Worm (Caenorhabditis elegans) whole organism, young adult: Measurements from ENCODE around the gene nprl-3.
A peak's percentile ranks its signal among the peaks of the same experiment; 100 is the strongest.

Experiments
- B0035.1 ChIP-seq: sonication (generic microtip); optimal IDR thresholded peaks from 2 replicates; lab custom pipeline; 2016; ENCODE audit warnings: missing genetic modification characterization, mild to moderate bottlenecking, missing compliant biosample characterization, missing genotype, missing genetic modification reagents
- B0336.3 ChIP-seq: fragments of 200-800 bp; sonication (Bioruptor generic); IDR thresholded peaks from 2 replicates; pipeline ENCODE4 v1.3.6; 2022; ENCODE audit warnings: missing genetic modification characterization, missing compliant biosample characterization
- C06A6.2 ChIP-seq: fragments of 200-800 bp; sonication (Bioruptor generic); conservative IDR thresholded peaks from 2 replicates; pipeline ENCODE4 v1.3.6; 2022; ENCODE audit warnings: missing genetic modification characterization, missing compliant biosample characterization
- C17E4.6 ChIP-seq: fragments of 200-800 bp; sonication (Bioruptor generic); IDR thresholded peaks from 2 replicates; pipeline ENCODE4 v1.3.6; 2022; ENCODE audit warnings: missing genetic modification reagents, missing genetic modification characterization, missing compliant biosample characterization
- F10E7.11 ChIP-seq: sonication (generic microtip); optimal IDR thresholded peaks from 2 replicates; lab custom pipeline; 2017; ENCODE audit warnings: mild to moderate bottlenecking, missing genetic modification characterization, moderate library complexity, missing compliant biosample characterization
- F52B5.7 ChIP-seq: sonication (generic microtip); optimal IDR thresholded peaks from 2 replicates; lab custom pipeline; 2016; ENCODE audit warnings: mild to moderate bottlenecking, missing genetic modification characterization, missing compliant biosample characterization
- K11D2.4 ChIP-seq: fragments of 200-800 bp; sonication (Bioruptor generic); IDR thresholded peaks from 2 replicates; pipeline ENCODE4 v1.3.6; 2022; ENCODE audit warnings: missing genetic modification reagents, missing genetic modification characterization, missing compliant biosample characterization
- T07F8.4 ChIP-seq: sonication (generic microtip); optimal IDR thresholded peaks from 2 replicates; lab custom pipeline; 2016; ENCODE audit warnings: mild to moderate bottlenecking, missing genetic modification characterization, moderate library complexity, missing compliant biosample characterization
- T26A5.8 ChIP-seq: sonication (generic microtip); optimal IDR thresholded peaks from 2 replicates; lab custom pipeline; 2016; ENCODE audit warnings: missing genetic modification characterization, missing compliant biosample characterization
- Y79H2A.3 ChIP-seq: fragments of 200-800 bp; sonication (Bioruptor generic); conservative IDR thresholded peaks from 2 replicates; pipeline ENCODE4 v1.3.6; 2022; ENCODE audit warnings: missing genetic modification reagents, missing genetic modification characterization, missing compliant biosample characterization
- Y95B8A.8 ChIP-seq: fragments of 200-800 bp; sonication (Bioruptor generic); IDR thresholded peaks from 2 replicates; pipeline ENCODE4 v1.3.6; 2022; ENCODE audit warnings: missing genetic modification reagents, missing genetic modification characterization, missing compliant biosample characterization
- aptf-3 ChIP-seq: fragments of 200-800 bp; sonication (Bioruptor generic); IDR thresholded peaks from 2 replicates; pipeline ENCODE4 v1.3.6; 2022; ENCODE audit warnings: missing genetic modification characterization, missing compliant biosample characterization
- atf-7 ChIP-seq: sonication (generic microtip); optimal IDR thresholded peaks from 2 replicates; lab custom pipeline; 2017; ENCODE audit warnings: mild to moderate bottlenecking, missing genetic modification characterization, missing compliant biosample characterization
- bed-1 ChIP-seq: fragments of 200-800 bp; sonication (Bioruptor generic); IDR thresholded peaks from 2 replicates; pipeline ENCODE4 v1.3.6; 2022; ENCODE audit warnings: missing genetic modification reagents, missing genetic modification characterization, missing compliant biosample characterization
- cebp-1 ChIP-seq, 2 experiments: fragments of 200-800 bp in 1 of 2; sonication (Bioruptor generic) in 1 of 2; sonication (generic microtip) in 1 of 2; IDR thresholded peaks in 1 of 2; optimal IDR thresholded peaks in 1 of 2; 2 replicates each; pipeline versions ENCODE4 v1.3.6 to Lab custom; 2017 to 2022; ENCODE audit warnings: missing compliant biosample characterization in 2 of 2, missing genetic modification characterization in 2 of 2, mild to moderate bottlenecking in 1 of 2, missing genetic modification reagents in 1 of 2, moderate library complexity in 1 of 2
- cebp-2 ChIP-seq: fragments of 200-800 bp; sonication (Bioruptor generic); IDR thresholded peaks from 2 replicates; pipeline ENCODE4 v1.3.6; 2022; ENCODE audit warnings: missing genetic modification characterization, missing compliant biosample characterization
- ceh-40 ChIP-seq: fragments of 200-800 bp; sonication (Bioruptor generic); IDR thresholded peaks from 2 replicates; pipeline ENCODE4 v1.3.6; 2022; ENCODE audit warnings: missing genetic modification characterization, missing compliant biosample characterization
- chd-7 ChIP-seq: sonication (generic microtip); optimal IDR thresholded peaks from 2 replicates; lab custom pipeline; 2016; ENCODE audit warnings: mild to moderate bottlenecking, missing genetic modification characterization, moderate library complexity, missing compliant biosample characterization
- die-1 ChIP-seq: sonication (generic microtip); optimal IDR thresholded peaks from 2 replicates; lab custom pipeline; 2016; ENCODE audit warnings: missing genotype, mild to moderate bottlenecking, missing genetic modification characterization, missing compliant biosample characterization
- efl-1 ChIP-seq: fragments of 150-350 bp; optimal IDR thresholded peaks from 2 replicates; lab custom pipeline; 2014; ENCODE audit warnings: missing biosample characterization, missing genetic modification reagents, missing genetic modification characterization
- ekl-4 ChIP-seq: fragments of 200-800 bp; sonication (Bioruptor generic); IDR thresholded peaks from 2 replicates; pipeline ENCODE4 v1.3.6; 2022; ENCODE audit warnings: missing genetic modification reagents, missing genetic modification characterization, missing compliant biosample characterization
- ets-4 ChIP-seq: fragments of 200-800 bp; sonication (Bioruptor generic); optimal IDR thresholded peaks from 2 replicates; lab custom pipeline; 2018; ENCODE audit warnings: mild to moderate bottlenecking, missing genetic modification characterization, missing compliant biosample characterization
- hrde-1 ChIP-seq: sonication (generic microtip); optimal IDR thresholded peaks from 2 replicates; lab custom pipeline; 2016; ENCODE audit warnings: missing genetic modification characterization, mild to moderate bottlenecking, missing compliant biosample characterization, moderate library complexity, missing genotype, missing genetic modification reagents, borderline replicate concordance
- lag-1 ChIP-seq: fragments of 200-800 bp; sonication (Bioruptor generic); IDR thresholded peaks from 2 replicates; pipeline ENCODE4 v1.3.6; 2022; ENCODE audit warnings: missing genetic modification reagents, missing genetic modification characterization, missing compliant biosample characterization
- let-526 ChIP-seq: fragments of 200-800 bp; sonication (Bioruptor generic); IDR thresholded peaks from 2 replicates; pipeline ENCODE4 v1.3.6; 2022; ENCODE audit warnings: missing genetic modification reagents, missing genetic modification characterization, missing compliant biosample characterization
- lsl-1 ChIP-seq: fragments of 200-800 bp; sonication (Bioruptor generic); optimal IDR thresholded peaks from 2 replicates; lab custom pipeline; 2018; ENCODE audit warnings: mild to moderate bottlenecking, missing genetic modification characterization, moderate library complexity, missing compliant biosample characterization
- madf-6 ChIP-seq: fragments of 200-800 bp; sonication (Bioruptor generic); IDR thresholded peaks from 2 replicates; pipeline ENCODE4 v1.3.6; 2022; ENCODE audit warnings: missing genetic modification reagents, missing genetic modification characterization, missing compliant biosample characterization
- madf-8 ChIP-seq: fragments of 200-800 bp; sonication (Bioruptor generic); conservative IDR thresholded peaks from 2 replicates; pipeline ENCODE4 v1.3.6; 2022; ENCODE audit warnings: missing genetic modification reagents, missing genetic modification characterization, missing compliant biosample characterization
- mel-28 ChIP-seq: sonication (generic microtip); optimal IDR thresholded peaks from 2 replicates; lab custom pipeline; 2016; ENCODE audit warnings: borderline replicate concordance, mild to moderate bottlenecking, missing genetic modification characterization, missing compliant biosample characterization
- nfya-1 ChIP-seq: sonication (generic microtip); optimal IDR thresholded peaks from 2 replicates; lab custom pipeline; 2017; ENCODE audit warnings: antibody characterized with exemption, missing compliant biosample characterization, missing genetic modification characterization, borderline replicate concordance; ENCODE audit not compliant: insufficient read depth
- nfya-2 ChIP-seq: fragments of 200-800 bp; sonication (Bioruptor generic); IDR thresholded peaks from 2 replicates; pipeline ENCODE4 v1.3.6; 2022; ENCODE audit warnings: missing genetic modification reagents, missing genetic modification characterization, missing compliant biosample characterization
- pbrm-1 ChIP-seq: fragments of 200-800 bp; sonication (Bioruptor generic); IDR thresholded peaks from 2 replicates; pipeline ENCODE4 v1.3.6; 2022; ENCODE audit warnings: missing genetic modification reagents, missing genetic modification characterization, missing compliant biosample characterization
- pha-4 ChIP-seq: fragments of 150-350 bp; sonication (generic microtip); optimal IDR thresholded peaks from 2 replicates; lab custom pipeline; 2014; ENCODE audit warnings: missing biosample characterization, missing genetic modification reagents, missing genetic modification characterization
- rec-8 ChIP-seq, 2 experiments: sonication (generic microtip); optimal IDR thresholded peaks; 2 replicates each; lab custom pipeline; 2016; ENCODE audit warnings: mild to moderate bottlenecking in 2 of 2, missing genetic modification characterization in 2 of 2, missing genetic modification reagents in 2 of 2, missing genotype in 2 of 2, missing biosample characterization in 1 of 2, missing compliant biosample characterization in 1 of 2, moderate library complexity in 1 of 2
- rpc-1 ChIP-seq, 2 experiments: fragments of 150-350 bp in 1 of 2; sonication (generic microtip) in 1 of 2; optimal IDR thresholded peaks; 2 replicates each; lab custom pipeline; 2014 to 2018; ENCODE audit warnings: missing biosample characterization in 1 of 2, missing genetic modification characterization in 1 of 2, missing genetic modification reagents in 1 of 2, missing genotype in 1 of 2
- sdz-38 ChIP-seq: sonication (generic microtip); optimal IDR thresholded peaks from 2 replicates; lab custom pipeline; 2016; ENCODE audit warnings: missing genotype, missing genetic modification characterization, missing compliant biosample characterization
- sea-2 ChIP-seq: fragments of 200-800 bp; sonication (Bioruptor generic); IDR thresholded peaks from 2 replicates; pipeline ENCODE4 v1.3.6; 2022; ENCODE audit warnings: missing genetic modification characterization, missing compliant biosample characterization
- sptf-2 ChIP-seq: fragments of 200-800 bp; sonication (Bioruptor generic); optimal IDR thresholded peaks from 2 replicates; lab custom pipeline; 2018; ENCODE audit warnings: mild to moderate bottlenecking, missing genetic modification characterization, missing compliant biosample characterization
- tbp1 ChIP-seq: fragments of 200-800 bp; sonication (Bioruptor generic); optimal IDR thresholded peaks from 2 replicates; lab custom pipeline; 2018; ENCODE audit warnings: mild to moderate bottlenecking, missing genetic modification characterization, missing compliant biosample characterization
- tbx-9 ChIP-seq: sonication (generic microtip); optimal IDR thresholded peaks from 2 replicates; lab custom pipeline; 2016; ENCODE audit warnings: borderline replicate concordance, missing genetic modification characterization, inconsistent platforms, missing compliant biosample characterization
- xnd-1 ChIP-seq: sonication (generic microtip); optimal IDR thresholded peaks from 2 replicates; lab custom pipeline; 2016; ENCODE audit warnings: missing genotype, missing genetic modification reagents, missing genetic modification characterization, missing compliant biosample characterization
- zfh-2 ChIP-seq: fragments of 200-800 bp; sonication (Bioruptor generic); conservative IDR thresholded peaks from 2 replicates; pipeline ENCODE4 v1.3.6; 2022; ENCODE audit warnings: missing genetic modification reagents, missing genetic modification characterization, missing compliant biosample characterization
- zim-3 ChIP-seq: sonication (generic microtip); optimal IDR thresholded peaks from 2 replicates; lab custom pipeline; 2017; ENCODE audit warnings: mild to moderate bottlenecking, missing genetic modification characterization, moderate library complexity, missing compliant biosample characterization
- ztf-22 ChIP-seq: fragments of 200-800 bp; sonication (Bioruptor generic); optimal IDR thresholded peaks from 2 replicates; lab custom pipeline; 2018; ENCODE audit warnings: mild to moderate bottlenecking, missing genetic modification characterization, moderate library complexity, missing compliant biosample characterization
- ztf-26 ChIP-seq: sonication (generic microtip); optimal IDR thresholded peaks from 2 replicates; lab custom pipeline; 2017; ENCODE audit warnings: missing genetic modification characterization, missing compliant biosample characterization
- ztf-3 ChIP-seq: fragments of 200-800 bp; sonication (Bioruptor generic); optimal IDR thresholded peaks from 2 replicates; lab custom pipeline; 2018; ENCODE audit warnings: mild to moderate bottlenecking, missing genetic modification characterization, missing compliant biosample characterization

The nprl-3 gene

DNA sequence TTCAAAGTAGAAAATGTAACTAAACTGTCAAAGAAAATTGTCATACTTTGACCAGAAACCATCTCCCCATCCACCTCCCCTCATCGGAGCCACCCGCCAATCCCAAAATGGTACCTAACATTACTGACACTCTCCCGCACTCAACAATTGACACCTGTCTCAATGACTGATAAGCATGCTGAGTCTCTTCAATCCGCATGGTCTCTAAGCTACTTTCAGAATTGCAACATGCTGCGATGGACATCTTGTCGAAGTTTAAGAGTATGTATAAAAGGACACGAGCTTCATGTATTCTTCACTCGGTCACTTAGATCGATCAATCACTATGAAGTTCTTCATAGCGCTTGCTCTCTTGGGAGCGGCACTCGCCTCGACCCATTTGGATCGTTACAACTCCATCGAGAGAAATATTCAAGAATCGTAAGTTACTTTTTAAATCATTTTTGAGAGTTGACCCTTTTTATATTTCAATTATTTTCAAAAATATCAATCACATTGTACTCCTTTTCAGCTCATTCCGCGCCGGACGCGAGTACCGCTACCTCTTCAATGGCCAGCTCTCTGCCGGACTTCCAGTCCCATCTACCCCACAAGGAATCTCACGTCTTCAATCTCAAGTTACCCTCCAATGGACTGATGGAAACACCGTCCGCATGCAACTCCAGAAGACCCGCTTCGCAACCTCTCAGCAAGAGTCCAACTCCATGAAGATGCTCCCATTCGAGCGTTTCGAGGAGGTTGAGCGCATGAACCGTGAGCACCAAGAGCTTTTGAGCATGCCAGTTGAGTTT is 36.2 kb upstream of the nprl-3 start, which contains the start of gene vit-6 (continued):
- no peak for TF ChIP-seq die-1 (tag; lab: Kevin White, UChicago)
- peak; percentile 63 for TF ChIP-seq F52B5.7 (tag; lab: Kevin White, UChicago)
- 0 out of 2 replicates have a peak, but pooled peaks have one; percentile 36 for TF ChIP-seq cebp-2 (GFP tag; lab: Robert Waterston, UW)
- TF ChIP-seq nfya-2 (GFP tag; lab: Robert Waterston, UW): no peak
- no peak for TF ChIP-seq ztf-26 (tag; lab: Kevin White, UChicago)
- no peak for TF ChIP-seq lag-1 (GFP tag; lab: Robert Waterston, UW)
- no peak for TF ChIP-seq T26A5.8 (tag; lab: Kevin White, UChicago)
- no peak for TF ChIP-seq hrde-1 (tag; lab: Kevin White, UChicago)
- TF ChIP-seq Y95B8A.8: 0 out of 2 replicates have a peak, but pooled peaks have one; percentile 27
- no peak for TF ChIP-seq pha-4 (tag; lab: Kevin White, UChicago)
- TF ChIP-seq chd-7: no peak
- TF ChIP-seq ztf-3: no peak
- no peak for TF ChIP-seq zim-3 (tag; lab: Kevin White, UChicago)
- no peak; the same call in 1 of the 2 replicates for TF ChIP-seq zfh-2 (GFP tag; lab: Robert Waterston, UW)
- TF ChIP-seq B0336.3 (GFP tag; lab: Robert Waterston, UW): peak; percentile 63
- no peak for TF ChIP-seq tbx-9
- peak; percentile 8 for TF ChIP-seq ztf-22
- 0 out of 2 replicates have a peak, but pooled peaks have one; percentile 10 for TF ChIP-seq pbrm-1 (GFP tag; lab: Robert Waterston, UW)
- no peak for TF ChIP-seq C17E4.6 (GFP tag; lab: Robert Waterston, UW)
- no peak for TF ChIP-seq K11D2.4 (GFP tag; lab: Robert Waterston, UW)
- TF ChIP-seq rpc-1 (optimal IDR thresholded peaks at IDR 0.05; lab: Kevin White, UChicago): no peak
- TF ChIP-seq rpc-1 (tag; optimal IDR thresholded peaks at IDR 0.05; lab: Kevin White, UChicago): no peak
- TF ChIP-seq ceh-40 (GFP tag; lab: Robert Waterston, UW): no peak
- TF ChIP-seq ekl-4 (GFP tag; lab: Robert Waterston, UW): no peak; the same call in 1 of the 2 replicates
- no peak for TF ChIP-seq Y79H2A.3
- no peak for TF ChIP-seq aptf-3 (GFP tag; lab: Robert Waterston, UW)
- TF ChIP-seq sptf-2: no peak
- TF ChIP-seq cebp-1 (GFP tag; IDR thresholded peaks at IDR 0.05; lab: Robert Waterston, UW): no peak
- TF ChIP-seq cebp-1 (tag; optimal IDR thresholded peaks at IDR 0.05; lab: Kevin White, UChicago): no peak
- TF ChIP-seq mel-28: no peak
- no peak for TF ChIP-seq bed-1 (GFP tag; lab: Robert Waterston, UW)
- TF ChIP-seq lsl-1 (GFP tag; lab: Kevin White, UChicago): no peak
- no peak for TF ChIP-seq B0035.1 (tag; lab: Kevin White, UChicago)
- peak; percentile 24 for TF ChIP-seq tbp1 (GFP tag; lab: Kevin White, UChicago)
- TF ChIP-seq C06A6.2: no peak
- TF ChIP-seq madf-6 (GFP tag; lab: Robert Waterston, UW): no peak
- TF ChIP-seq atf-7 (tag; lab: Kevin White, UChicago): peak; percentile 20
- no peak for TF ChIP-seq rec-8 (tag; optimal IDR thresholded peaks at IDR 0.05; lab: Kevin White, UChicago)
- no peak for TF ChIP-seq sdz-38
- TF ChIP-seq madf-8: no peak
- 0 out of 2 replicates have a peak, but pooled peaks have one; percentile 12 for TF ChIP-seq sea-2 (GFP tag; lab: Robert Waterston, UW)
- TF ChIP-seq efl-1 (GFP tag; lab: Kevin White, UChicago): no peak
- TF ChIP-seq xnd-1: no peak
- TF ChIP-seq ets-4 (GFP tag; lab: Kevin White, UChicago): peak; percentile 6
- no peak for TF ChIP-seq T07F8.4 (tag; lab: Kevin White, UChicago)
- TF ChIP-seq let-526 (GFP tag; lab: Robert Waterston, UW): 0 out of 2 replicates have a peak, but pooled peaks have one; percentile 44
- no peak for TF ChIP-seq F10E7.11 (tag; lab: Kevin White, UChicago)
- no peak for TF ChIP-seq nfya-1
